Worm (Caenorhabditis elegans): Measurements from ENCODE around the gene lyst-1.

lyst-1 gene

DNA sequence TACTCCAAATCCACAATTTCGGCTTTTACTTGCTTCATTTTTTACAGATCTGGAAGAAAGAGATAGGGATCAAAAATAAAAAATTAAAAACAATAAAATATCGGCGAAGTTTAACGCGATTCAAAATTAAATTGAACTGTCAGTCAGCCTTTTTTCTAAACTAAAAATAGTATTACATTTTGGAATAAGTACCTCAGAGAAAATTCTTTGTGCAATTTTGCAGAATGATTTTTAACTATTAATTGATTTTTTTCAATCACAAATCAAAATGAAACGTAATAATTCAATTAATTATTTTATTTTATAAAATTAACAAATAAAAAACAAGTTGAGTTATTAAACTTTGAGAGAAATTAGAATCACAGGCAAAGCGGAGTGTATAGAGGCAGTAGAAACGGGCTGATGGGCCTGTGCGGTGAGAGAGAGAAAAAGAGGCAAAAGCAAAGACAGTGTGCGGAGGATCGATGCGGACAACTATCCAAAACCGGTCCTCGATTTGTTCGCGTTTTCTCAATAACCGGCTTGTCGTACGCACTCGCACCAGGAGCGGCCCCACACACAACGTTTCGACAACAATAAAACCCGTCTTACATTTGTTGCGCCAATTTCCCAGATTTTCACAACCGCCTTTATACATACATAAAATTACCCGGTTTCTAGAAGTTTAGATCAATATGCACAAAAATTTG is 19.2 kb upstream of the lyst-1 start, which contains the start of gene F57G12.2:
F57G12.2 (minus strand) TSS at position 51 of the 689 bp plus-strand sequence.
- TF ChIP-seq W03F9.2 (tag; optimal IDR thresholded peaks at IDR 0.05): no peak
- TF ChIP-seq him-1 (tag; optimal IDR thresholded peaks at IDR 0.05): no peak
- TF ChIP-seq dao-5 (tag; optimal IDR thresholded peaks at IDR 0.05): no peak

DNA sequence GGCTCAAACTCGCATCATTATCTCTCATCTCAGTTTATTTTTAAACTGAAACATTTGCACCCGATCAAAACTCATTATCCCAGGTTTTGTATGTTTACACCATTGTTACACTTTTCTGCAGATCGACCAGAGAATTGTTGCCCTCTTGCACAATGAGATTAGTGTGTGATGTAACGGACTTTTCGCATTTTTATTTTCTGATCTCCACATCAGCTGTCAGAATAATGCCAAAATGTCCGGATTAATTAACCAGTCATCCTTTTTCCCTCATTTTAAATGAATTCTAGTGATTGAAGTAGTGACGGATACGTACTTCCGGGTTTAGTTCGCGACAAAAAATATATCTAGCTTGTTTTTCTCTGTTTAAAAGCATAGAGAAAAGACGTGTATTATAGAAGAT is 17.7 kb upstream of the lyst-1 start:
- TF ChIP-seq him-1 (tag; optimal IDR thresholded peaks at IDR 0.05): no peak
- no peak for TF ChIP-seq dao-5 (tag; optimal IDR thresholded peaks at IDR 0.05)
- no peak for TF ChIP-seq W03F9.2 (tag; optimal IDR thresholded peaks at IDR 0.05)

DNA sequence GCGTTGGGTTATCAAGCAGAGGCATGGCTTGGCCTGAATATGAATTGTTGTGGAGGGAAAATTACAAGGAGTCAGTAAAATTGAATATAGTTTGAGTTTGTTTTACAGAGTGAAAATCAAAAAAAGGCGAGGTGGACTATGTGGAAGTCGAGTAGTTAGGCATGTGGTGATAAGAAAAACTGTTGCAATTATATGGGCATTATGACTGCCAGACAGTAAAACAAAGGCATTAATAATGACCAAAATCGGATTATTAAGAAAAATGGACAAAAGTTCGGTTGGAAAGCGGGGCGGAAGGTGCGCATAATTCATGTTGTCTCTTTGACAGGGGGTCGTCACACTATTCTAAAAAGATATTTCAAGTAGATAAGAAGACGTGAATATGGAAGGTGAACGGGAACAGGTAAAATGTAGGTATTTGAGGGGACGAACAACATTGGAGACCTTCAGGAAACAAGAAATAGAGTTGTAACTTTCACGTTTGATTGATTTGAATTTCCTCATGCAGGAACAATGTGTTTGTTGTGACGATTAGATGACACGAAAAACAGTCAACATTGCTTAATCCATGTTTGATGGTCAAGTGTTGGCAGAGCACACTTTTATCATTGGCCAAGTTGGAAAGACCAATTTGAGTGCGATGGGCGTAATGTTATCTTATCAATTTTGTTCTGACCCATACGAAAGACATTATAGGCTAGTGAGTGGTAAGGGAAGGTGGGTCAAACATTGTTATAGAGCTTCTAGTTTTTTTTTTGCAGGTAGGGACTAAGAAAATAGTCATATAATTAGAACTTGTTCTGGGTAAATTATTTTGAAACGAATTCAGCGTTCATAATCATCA is 13.3 kb upstream of the lyst-1 start, which contains the start of gene mfsd-11:
mfsd-11 (minus strand) TSS at position 51 of the 844 bp plus-strand sequence.
- TF ChIP-seq dao-5 (tag; optimal IDR thresholded peaks at IDR 0.05) (no peak), W03F9.2 (tag; optimal IDR thresholded peaks at IDR 0.05) (no peak), him-1 (tag; optimal IDR thresholded peaks at IDR 0.05) (no peak)

DNA sequence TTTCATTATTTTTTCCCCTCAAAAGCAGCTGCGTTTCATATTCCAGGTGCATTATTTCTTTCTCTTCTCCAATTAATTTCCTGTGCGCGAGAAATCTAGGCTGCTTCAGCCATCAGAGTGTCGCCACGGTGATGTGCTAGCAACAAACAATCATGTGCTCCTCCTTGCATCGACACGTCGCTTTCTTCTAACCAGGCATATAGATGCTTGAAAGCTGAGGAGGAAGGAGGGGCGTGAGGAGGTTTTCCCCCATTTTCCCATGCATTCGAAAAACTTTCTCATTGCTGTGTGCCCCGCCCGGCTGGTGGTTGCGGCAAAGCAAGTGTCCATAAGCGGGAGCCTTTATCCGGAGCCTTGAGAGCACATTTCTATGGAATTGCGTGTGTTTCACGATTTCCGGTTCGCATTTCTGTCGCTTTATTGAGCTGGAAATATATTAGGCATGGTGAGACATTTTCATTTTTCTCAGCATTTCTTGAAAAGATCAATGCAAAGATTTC is 8.7 kb upstream of the lyst-1 start, which contains the start of gene znf-474:
znf-474 (plus strand) TSS at position 287 of the 500 bp plus-strand sequence.
- TF ChIP-seq him-1 (tag; optimal IDR thresholded peaks at IDR 0.05): no peak
- TF ChIP-seq W03F9.2 (tag; optimal IDR thresholded peaks at IDR 0.05): no peak
- TF ChIP-seq dao-5 (tag; optimal IDR thresholded peaks at IDR 0.05): no peak

DNA sequence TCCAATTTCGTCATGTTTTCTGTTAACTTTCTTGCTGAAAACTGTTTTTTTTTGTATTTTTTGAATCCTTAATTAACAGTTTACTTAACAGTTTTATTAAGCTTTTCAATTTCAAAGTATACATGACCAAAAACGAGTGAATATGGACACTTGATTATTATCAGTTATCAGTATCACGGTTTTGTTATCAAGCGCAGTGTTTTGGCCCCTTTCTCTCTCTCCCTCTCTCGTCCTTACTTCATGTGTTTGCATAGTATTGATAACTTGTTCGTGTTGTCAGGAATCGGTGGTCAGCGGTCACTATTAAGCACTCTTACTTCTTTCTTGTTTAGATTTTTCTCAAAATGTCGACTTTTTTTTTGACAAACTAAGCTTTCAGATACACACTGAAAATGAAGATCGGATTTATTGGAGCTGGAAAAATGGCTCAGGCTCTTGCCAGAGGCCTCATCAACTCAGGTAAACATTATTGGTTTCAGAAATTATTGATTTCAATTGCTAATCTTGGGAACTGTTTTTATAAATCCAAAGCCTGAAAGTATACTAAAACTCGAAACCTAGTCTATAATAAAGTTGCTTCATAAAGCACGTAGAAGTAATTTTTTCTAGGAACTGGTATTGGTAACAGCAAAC is 5.6 kb upstream of the lyst-1 start, which contains the start of gene pycr-1:
pycr-1 (plus strand) TSS at position 380 of the 633 bp plus-strand sequence.
- TF ChIP-seq W03F9.2 (tag; optimal IDR thresholded peaks at IDR 0.05): no peak
- no peak for TF ChIP-seq dao-5 (tag; optimal IDR thresholded peaks at IDR 0.05)
- TF ChIP-seq him-1 (tag; optimal IDR thresholded peaks at IDR 0.05): no peak

DNA sequence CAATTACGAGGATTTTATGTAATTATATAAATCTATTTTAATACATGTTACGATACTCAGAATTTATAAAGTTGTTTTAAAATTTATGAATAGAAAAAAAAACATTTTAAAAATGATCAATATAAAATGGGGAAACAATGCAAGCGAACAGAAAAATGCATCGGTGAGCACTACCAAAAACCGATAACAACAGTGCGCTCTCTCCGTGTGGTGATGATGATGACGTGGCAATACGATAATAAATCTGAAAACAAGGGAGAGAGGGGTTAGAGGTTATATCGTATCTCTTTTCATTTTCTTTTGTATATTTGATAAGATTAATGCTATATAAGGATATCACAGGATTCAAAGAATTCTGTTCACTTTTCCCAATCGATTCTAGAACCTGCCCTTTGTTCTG is 5.0 kb upstream of the lyst-1 start:
- TF ChIP-seq dao-5 (tag; optimal IDR thresholded peaks at IDR 0.05) (no peak), him-1 (tag; optimal IDR thresholded peaks at IDR 0.05) (no peak), W03F9.2 (tag; optimal IDR thresholded peaks at IDR 0.05) (no peak)

DNA sequence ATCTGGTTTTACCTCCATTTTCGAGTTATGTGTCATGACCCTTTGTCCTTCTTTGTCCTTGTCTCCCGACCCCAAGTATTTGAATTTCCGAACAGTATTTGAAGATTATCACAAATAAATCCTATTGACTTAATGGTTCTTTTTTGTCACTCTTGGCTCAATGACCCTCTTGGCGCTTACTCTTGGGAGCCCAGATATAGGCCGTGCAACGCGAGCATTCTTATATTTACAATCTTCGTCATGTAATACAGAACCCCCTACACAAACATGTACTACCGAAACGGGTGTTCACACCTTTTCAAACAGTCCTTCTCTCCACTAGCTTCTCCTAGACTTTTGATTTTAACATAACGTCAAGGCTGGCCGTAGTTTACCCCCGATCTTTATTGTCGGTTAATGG is 2.7 kb upstream of the lyst-1 start, which contains the start of gene M153.5:
M153.5 (plus strand) TSS at position 301 of the 400 bp plus-strand sequence.
- TF ChIP-seq W03F9.2 (tag; optimal IDR thresholded peaks at IDR 0.05) (no peak), dao-5 (tag; optimal IDR thresholded peaks at IDR 0.05) (no peak), him-1 (tag; optimal IDR thresholded peaks at IDR 0.05) (no peak)

DNA sequence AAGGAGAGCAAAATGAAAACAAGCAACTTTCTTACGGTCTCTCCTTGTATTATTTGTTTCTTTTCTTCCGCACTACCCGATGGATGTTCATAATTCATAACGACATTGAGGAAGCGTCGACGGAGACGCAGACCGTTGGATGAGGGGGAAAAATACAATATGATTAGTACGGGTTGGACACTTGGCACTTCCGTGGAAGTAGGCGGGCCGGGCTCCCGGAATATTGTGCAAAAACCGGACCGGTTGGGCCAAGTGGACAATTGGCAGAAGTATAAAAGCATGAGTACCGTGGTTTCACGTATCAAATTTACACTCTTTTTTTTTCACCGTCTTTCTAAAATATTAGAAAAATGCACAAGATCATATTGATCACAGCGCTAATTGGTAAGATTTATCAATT is 1.6 kb upstream of the lyst-1 start, which contains the start of gene M153.3:
M153.3 (plus strand) TSS at position 301 of the 400 bp plus-strand sequence.
- TF ChIP-seq dao-5 (tag; optimal IDR thresholded peaks at IDR 0.05) (no peak), W03F9.2 (tag; optimal IDR thresholded peaks at IDR 0.05) (no peak), him-1 (tag; optimal IDR thresholded peaks at IDR 0.05) (no peak)

DNA sequence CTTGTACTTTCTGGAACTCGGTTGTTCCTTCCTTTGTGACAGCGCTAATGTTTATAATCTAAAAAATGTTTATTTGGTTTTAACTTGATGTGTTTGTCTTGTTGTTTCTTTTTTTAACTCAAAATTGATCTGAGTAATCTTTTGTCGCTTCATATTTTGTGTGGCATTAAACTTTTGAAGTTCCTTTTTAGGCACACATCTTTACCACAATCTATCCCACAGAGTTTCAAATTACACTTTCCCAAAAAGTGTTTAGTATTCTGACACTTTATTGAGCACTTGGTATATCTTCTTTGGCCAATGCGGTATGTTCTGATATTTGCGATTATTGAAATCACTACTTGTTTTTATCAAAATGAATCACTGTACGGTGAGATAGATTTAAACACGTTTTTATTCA is 15.6 kb downstream of the lyst-1 start, which contains the start of gene lgc-18:
lgc-18 (plus strand) TSS at position 301 of the 400 bp plus-strand sequence.
- TF ChIP-seq dao-5 (tag; optimal IDR thresholded peaks at IDR 0.05) (no peak), W03F9.2 (tag; optimal IDR thresholded peaks at IDR 0.05) (no peak), him-1 (tag; optimal IDR thresholded peaks at IDR 0.05) (no peak)

DNA sequence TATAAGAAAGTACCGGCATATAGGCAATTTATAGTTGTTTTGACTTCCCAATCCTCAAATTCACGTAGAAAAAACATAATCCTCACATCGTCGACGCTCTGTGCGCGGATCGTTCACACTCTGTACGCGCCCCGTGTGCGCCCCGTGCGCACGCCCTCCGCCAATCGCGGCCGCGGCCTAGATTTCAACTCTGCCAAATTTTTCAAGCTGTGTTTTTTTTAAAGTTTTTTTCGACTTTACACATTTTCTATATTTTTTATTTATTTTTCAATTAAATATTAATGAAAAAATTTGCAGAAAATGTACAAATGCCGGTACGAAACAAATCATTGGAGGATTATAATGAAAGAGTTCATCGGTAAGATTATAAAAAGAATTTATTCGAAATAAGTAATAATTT is 17.8 kb downstream of the lyst-1 start, which contains the start of gene T01H10.11:
T01H10.11 (plus strand) TSS at position 301 of the 400 bp plus-strand sequence.
- TF ChIP-seq him-1 (tag; optimal IDR thresholded peaks at IDR 0.05) (no peak), dao-5 (tag; optimal IDR thresholded peaks at IDR 0.05) (no peak), W03F9.2 (tag; optimal IDR thresholded peaks at IDR 0.05) (no peak)

DNA sequence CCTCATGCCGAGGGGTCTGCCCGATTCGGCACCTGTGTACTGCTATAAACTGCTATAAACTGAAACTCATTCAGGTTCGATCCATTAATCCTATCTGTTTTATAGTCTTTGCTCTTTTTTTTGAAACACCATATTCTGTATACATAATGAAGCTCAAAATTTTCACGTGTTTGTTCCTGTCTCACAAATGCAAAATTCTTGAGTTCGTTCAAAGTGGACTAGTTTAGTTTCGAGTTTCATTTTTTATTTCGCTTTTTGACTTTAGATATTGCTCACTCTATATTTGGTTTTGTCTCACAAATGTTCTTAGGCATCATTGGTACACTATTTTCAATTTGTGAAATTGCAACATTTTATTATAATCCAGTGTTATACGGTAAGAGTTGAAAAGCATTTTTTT is 19.7 kb downstream of the lyst-1 start, which contains the start of gene lgc-17:
lgc-17 (plus strand) TSS at position 301 of the 400 bp plus-strand sequence.
- TF ChIP-seq dao-5 (tag; optimal IDR thresholded peaks at IDR 0.05): no peak
- no peak for TF ChIP-seq W03F9.2 (tag; optimal IDR thresholded peaks at IDR 0.05)
- no peak for TF ChIP-seq him-1 (tag; optimal IDR thresholded peaks at IDR 0.05)

DNA sequence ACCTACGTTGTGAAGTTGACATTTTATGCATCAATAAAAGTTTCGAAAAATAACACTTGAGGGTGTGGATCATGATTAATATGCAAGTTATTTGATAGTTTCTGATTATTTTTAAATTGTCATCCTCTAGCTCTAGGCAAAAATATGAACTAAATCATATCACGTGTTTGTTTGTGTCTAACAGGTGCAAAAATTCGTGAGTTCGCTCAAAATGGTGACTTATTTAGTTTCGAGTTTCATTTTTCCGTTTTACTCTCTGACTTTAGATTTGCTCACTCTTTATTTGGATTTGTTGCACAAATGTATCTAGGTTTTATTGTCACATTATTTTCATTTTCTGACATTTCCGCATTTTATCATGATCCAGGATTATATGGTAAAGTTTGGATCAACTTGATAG is 22.6 kb downstream of the lyst-1 start, which contains the start of gene lgc-16:
lgc-16 (plus strand) TSS at position 301 of the 400 bp plus-strand sequence.
- TF ChIP-seq dao-5 (tag; optimal IDR thresholded peaks at IDR 0.05) (no peak), W03F9.2 (tag; optimal IDR thresholded peaks at IDR 0.05) (no peak), him-1 (tag; optimal IDR thresholded peaks at IDR 0.05) (no peak)

DNA sequence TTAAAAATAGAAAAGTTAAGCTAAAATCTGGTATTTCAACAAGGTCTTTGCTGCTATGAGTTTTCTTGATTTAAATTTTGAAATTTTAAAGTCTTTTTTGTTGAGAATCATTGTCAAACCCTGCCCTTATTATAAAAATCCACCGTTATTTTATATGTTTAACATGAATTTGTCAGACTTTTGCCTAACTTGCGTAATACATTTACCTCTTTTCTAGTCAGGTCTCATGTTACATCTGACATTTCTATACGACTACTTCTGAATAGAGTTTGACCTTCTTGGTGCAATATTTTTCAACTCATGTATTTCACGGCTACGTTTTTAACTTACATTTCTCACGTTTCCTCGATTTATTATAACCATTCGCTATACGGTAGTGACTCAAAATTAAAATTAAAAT is 26.9 kb downstream of the lyst-1 start, which contains the start of gene lgc-15:
lgc-15 (plus strand) TSS at position 301 of the 400 bp plus-strand sequence.
- TF ChIP-seq dao-5 (tag; optimal IDR thresholded peaks at IDR 0.05) (no peak), him-1 (tag; optimal IDR thresholded peaks at IDR 0.05) (no peak), W03F9.2 (tag; optimal IDR thresholded peaks at IDR 0.05) (no peak)
